Fruit fly (Drosophila melanogaster): Measurements from ENCODE around the gene CG32240.

- TF ChIP-seq OdsH (GFP tag; optimal IDR thresholded peaks at IDR 0.05) (no peak), CG32006 (GFP tag; optimal IDR thresholded peaks at IDR 0.05) (no peak), dac (GFP tag; optimal IDR thresholded peaks at IDR 0.05) (no peak), Eip78C (GFP tag) (no peak), Blimp-1 (GFP tag; optimal IDR thresholded peaks at IDR 0.05) (no peak), eg (GFP tag; IDR thresholded peaks at IDR 0.05) (no peak), Smox (GFP tag; optimal IDR thresholded peaks at IDR 0.05) (no peak)
These were observed at the start of gene CG32240 for dm6 chr3L:4381529-4381928.
